Worm (Caenorhabditis elegans) whole organism, L4 larva: Measurements from ENCODE around the gene sre-37.
A peak's percentile ranks its signal among the peaks of the same experiment; 100 is the strongest.

ENCODE experiments used
- D1046.2 ChIP-seq: fragments of 200-800 bp; sonication (Bioruptor generic); IDR thresholded peaks from 2 replicates; pipeline ENCODE4 v1.3.6; 2022; ENCODE audit warnings: missing genetic modification characterization, missing compliant biosample characterization
- F26F4.8 ChIP-seq: fragments of 200-800 bp; sonication (Bioruptor generic); conservative IDR thresholded peaks from 2 replicates; pipeline ENCODE4 v1.3.6; 2022; ENCODE audit warnings: missing genetic modification characterization, missing compliant biosample characterization
- F37D6.2 ChIP-seq: sonication (generic microtip); optimal IDR thresholded peaks from 2 replicates; lab custom pipeline; 2016; ENCODE audit warnings: mild to moderate bottlenecking, missing genetic modification characterization, missing compliant biosample characterization
- F44E2.7 ChIP-seq: fragments of 200-800 bp; sonication (Bioruptor generic); IDR thresholded peaks from 2 replicates; pipeline ENCODE4 v2.1.2; 2022; ENCODE audit warnings: missing genetic modification characterization, missing compliant biosample characterization
- Y105C5A.15 ChIP-seq: fragments of 200-800 bp; sonication (Bioruptor generic); IDR thresholded peaks from 2 replicates; pipeline ENCODE4 v1.3.6; 2022; ENCODE audit warnings: missing genetic modification characterization, missing compliant biosample characterization
- Y48G9A.11 ChIP-seq: fragments of 200-800 bp; sonication (Bioruptor generic); IDR thresholded peaks from 2 replicates; pipeline ENCODE4 v1.3.6; 2022; ENCODE audit warnings: missing genetic modification reagents, missing genetic modification characterization, missing compliant biosample characterization
- Y5F2A.4 ChIP-seq: fragments of 200-800 bp; sonication (Bioruptor generic); optimal IDR thresholded peaks from 2 replicates; lab custom pipeline; 2018; ENCODE audit warnings: mild to moderate bottlenecking, missing genetic modification characterization, missing compliant biosample characterization
- aha-1 ChIP-seq: fragments of 150-350 bp; peaks from one replicate; lab custom pipeline; 2014; ENCODE audit warnings: missing biosample characterization, missing genetic modification characterization
- arid-1 ChIP-seq: fragments of 200-800 bp; sonication (Bioruptor generic); conservative IDR thresholded peaks from 2 replicates; pipeline ENCODE4 v1.3.6; 2022; ENCODE audit warnings: missing genetic modification reagents, missing genetic modification characterization, missing compliant biosample characterization
- ceh-28 ChIP-seq: fragments of 150-350 bp; optimal IDR thresholded peaks from 2 replicates; lab custom pipeline; 2014; ENCODE audit warnings: missing biosample characterization, missing genetic modification reagents, missing genetic modification characterization
- ceh-32 ChIP-seq: sonication (generic microtip); optimal IDR thresholded peaks from 2 replicates; lab custom pipeline; 2016; ENCODE audit warnings: mild to moderate bottlenecking, missing genetic modification characterization, missing compliant biosample characterization; ENCODE audit not compliant: poor library complexity
- ceh-44 ChIP-seq: fragments of 200-800 bp; sonication (Bioruptor generic); IDR thresholded peaks from 2 replicates; pipeline ENCODE4 v1.3.6; 2022; ENCODE audit warnings: missing genetic modification reagents, missing genetic modification characterization, missing compliant biosample characterization
- ceh-82 ChIP-seq: sonication (generic microtip); optimal IDR thresholded peaks from 2 replicates; lab custom pipeline; 2017; ENCODE audit warnings: missing biosample characterization, missing genetic modification characterization
- ctbp-1 ChIP-seq: fragments of 200-800 bp; sonication (Bioruptor generic); IDR thresholded peaks from 2 replicates; pipeline ENCODE4 v1.3.6; 2022; ENCODE audit warnings: missing genetic modification reagents, missing genetic modification characterization, missing compliant biosample characterization
- daf-19 ChIP-seq: fragments of 200-800 bp; sonication (Bioruptor generic); conservative IDR thresholded peaks from 2 replicates; pipeline ENCODE4 v1.3.6; 2022; ENCODE audit warnings: missing genetic modification characterization, missing compliant biosample characterization
- dmd-8 ChIP-seq: fragments of 200-800 bp; sonication (Bioruptor generic); IDR thresholded peaks from 2 replicates; pipeline ENCODE4 v1.3.6; 2022; ENCODE audit warnings: missing genetic modification characterization, missing compliant biosample characterization
- duxl-1 ChIP-seq: sonication (generic microtip); optimal IDR thresholded peaks from 2 replicates; lab custom pipeline; 2016; ENCODE audit warnings: mild to moderate bottlenecking, missing genetic modification characterization, moderate library complexity, missing compliant biosample characterization; ENCODE audit not compliant: poor library complexity
- dve-1 ChIP-seq: sonication (generic microtip); optimal IDR thresholded peaks from 2 replicates; lab custom pipeline; 2017; ENCODE audit warnings: antibody characterized with exemption, mild to moderate bottlenecking, missing genetic modification characterization, missing compliant biosample characterization; ENCODE audit not compliant: insufficient read depth
- hlh-30 ChIP-seq: sonication (generic microtip); optimal IDR thresholded peaks from 2 replicates; lab custom pipeline; 2017; ENCODE audit warnings: antibody characterized with exemption, mild to moderate bottlenecking, missing genetic modification characterization, missing compliant biosample characterization; ENCODE audit not compliant: insufficient read depth
- jun-1 ChIP-seq: fragments of 150-350 bp; optimal IDR thresholded peaks from 2 replicates; lab custom pipeline; 2014; ENCODE audit warnings: missing biosample characterization, missing genetic modification reagents, missing genetic modification characterization
- lim-7 ChIP-seq: fragments of 200-800 bp; sonication (Bioruptor generic); IDR thresholded peaks from 2 replicates; pipeline ENCODE4 v1.3.6; 2022; ENCODE audit warnings: missing genetic modification characterization, missing compliant biosample characterization
- lin-1 ChIP-seq: fragments of 200-800 bp; sonication (Bioruptor generic); IDR thresholded peaks from 2 replicates; pipeline ENCODE4 v1.3.6; 2022; ENCODE audit warnings: missing genetic modification reagents, missing genetic modification characterization, missing compliant biosample characterization
- lin-13 ChIP-seq: fragments of 150-350 bp; optimal IDR thresholded peaks from 2 replicates; lab custom pipeline; 2014; ENCODE audit warnings: missing biosample characterization, missing genetic modification reagents, missing genetic modification characterization
- lir-3 ChIP-seq: sonication (generic microtip); optimal IDR thresholded peaks from 2 replicates; lab custom pipeline; 2016; ENCODE audit warnings: mild to moderate bottlenecking, missing genetic modification characterization, missing compliant biosample characterization
- lsy-2 ChIP-seq, 2 experiments: fragments of 150-350 bp in 1 of 2; sonication (generic microtip) in 1 of 2; optimal IDR thresholded peaks; 2 replicates each; lab custom pipeline; 2014 to 2017; ENCODE audit warnings: missing biosample characterization in 2 of 2, missing genetic modification characterization in 2 of 2
- madf-5 ChIP-seq, 2 experiments: fragments of 200-800 bp; sonication (Bioruptor generic); IDR thresholded peaks; 2 replicates each; pipeline ENCODE4 v1.3.6; 2022; ENCODE audit warnings: missing compliant biosample characterization in 2 of 2, missing genetic modification characterization in 2 of 2
- madf-9 ChIP-seq: fragments of 200-800 bp; sonication (Bioruptor generic); conservative IDR thresholded peaks from 2 replicates; pipeline ENCODE4 v1.3.6; 2022; ENCODE audit warnings: missing genetic modification reagents, missing genetic modification characterization, missing compliant biosample characterization
- mdt-29 ChIP-seq: fragments of 200-800 bp; sonication (Bioruptor generic); IDR thresholded peaks from 2 replicates; pipeline ENCODE4 v1.3.6; 2022; ENCODE audit warnings: missing genetic modification reagents, missing genetic modification characterization, missing compliant biosample characterization
- mep-1 ChIP-seq: fragments of 150-350 bp; sonication (generic microtip); optimal IDR thresholded peaks from 3 replicates; lab custom pipeline; 2014; ENCODE audit warnings: missing biosample characterization, missing genetic modification characterization
- mes-2 ChIP-seq: sonication (generic microtip); optimal IDR thresholded peaks from 2 replicates; lab custom pipeline; 2016; ENCODE audit warnings: missing genotype, mild to moderate bottlenecking, missing genetic modification characterization, missing compliant biosample characterization; ENCODE audit not compliant: poor library complexity, severe bottlenecking
- mxl-3 ChIP-seq: fragments of 200-800 bp; sonication (Bioruptor generic); optimal IDR thresholded peaks from 2 replicates; lab custom pipeline; 2018; ENCODE audit warnings: mild to moderate bottlenecking, missing genetic modification characterization, missing compliant biosample characterization
- nhr-10 ChIP-seq: fragments of 150-350 bp; optimal IDR thresholded peaks from 2 replicates; lab custom pipeline; 2014; ENCODE audit warnings: missing biosample characterization, missing genetic modification characterization
- nhr-102 ChIP-seq: sonication (generic microtip); optimal IDR thresholded peaks from 2 replicates; lab custom pipeline; 2016; ENCODE audit warnings: mild to moderate bottlenecking, missing genetic modification characterization, moderate library complexity, missing compliant biosample characterization
- nhr-11 ChIP-seq: fragments of 150-350 bp; optimal IDR thresholded peaks from 2 replicates; lab custom pipeline; 2014; ENCODE audit warnings: missing biosample characterization, missing genetic modification characterization
- nhr-237 ChIP-seq: sonication (generic microtip); optimal IDR thresholded peaks from 2 replicates; lab custom pipeline; 2017; ENCODE audit warnings: missing biosample characterization, missing genetic modification characterization
- nhr-28 ChIP-seq: fragments of 150-350 bp; optimal IDR thresholded peaks from 2 replicates; lab custom pipeline; 2014; ENCODE audit warnings: missing biosample characterization, missing genetic modification characterization
- nhr-48 ChIP-seq: sonication (generic microtip); optimal IDR thresholded peaks from 2 replicates; lab custom pipeline; 2016; ENCODE audit warnings: mild to moderate bottlenecking, missing genetic modification characterization, missing compliant biosample characterization
- nhr-76 ChIP-seq: fragments of 150-350 bp; optimal IDR thresholded peaks from 2 replicates; lab custom pipeline; 2014; ENCODE audit warnings: missing biosample characterization, missing genetic modification characterization
- pha-4 ChIP-seq, 2 experiments: fragments of 150-350 bp in 1 of 2; fragments of 200-800 bp in 1 of 2; sonication (Bioruptor generic) in 1 of 2; IDR thresholded peaks in 1 of 2; optimal IDR thresholded peaks in 1 of 2; 2 replicates each; pipeline versions ENCODE4 v1.3.6 to Lab custom; 2014 to 2022; ENCODE audit warnings: missing genetic modification characterization in 2 of 2, missing genetic modification reagents in 2 of 2, missing biosample characterization in 1 of 2, missing compliant biosample characterization in 1 of 2
- php-3 ChIP-seq: fragments of 200-800 bp; sonication (Bioruptor generic); IDR thresholded peaks from 2 replicates; pipeline ENCODE4 v1.3.6; 2022; ENCODE audit warnings: missing genetic modification reagents, missing genetic modification characterization, missing compliant biosample characterization
- pqm-1 ChIP-seq: sonication (generic microtip); optimal IDR thresholded peaks from 2 replicates; lab custom pipeline; 2017; ENCODE audit warnings: missing biosample characterization, missing genetic modification characterization
- rbr-2 ChIP-seq: sonication (generic microtip); optimal IDR thresholded peaks from 2 replicates; lab custom pipeline; 2016; ENCODE audit warnings: missing genotype, missing genetic modification characterization, missing compliant biosample characterization
- sdz-12 ChIP-seq: fragments of 200-800 bp; sonication (Bioruptor generic); optimal IDR thresholded peaks from 2 replicates; lab custom pipeline; 2018; ENCODE audit warnings: mild to moderate bottlenecking, missing genetic modification characterization, missing compliant biosample characterization
- snpc-1.2 ChIP-seq: fragments of 200-800 bp; sonication (Bioruptor generic); IDR thresholded peaks from 2 replicates; pipeline ENCODE4 v1.3.6; 2022; ENCODE audit warnings: missing genetic modification reagents, missing genetic modification characterization, missing compliant biosample characterization
- snpc-4 ChIP-seq: fragments of 150-350 bp; optimal IDR thresholded peaks from 2 replicates; lab custom pipeline; 2014; ENCODE audit warnings: missing biosample characterization, missing genetic modification characterization
- zag-1 ChIP-seq: fragments of 150-350 bp; optimal IDR thresholded peaks from 2 replicates; lab custom pipeline; 2014; ENCODE audit warnings: missing biosample characterization, missing genetic modification characterization
- zfp-2 ChIP-seq: sonication (generic microtip); optimal IDR thresholded peaks from 2 replicates; lab custom pipeline; 2016; ENCODE audit warnings: mild to moderate bottlenecking, missing genetic modification characterization, missing compliant biosample characterization
- zfp-3 ChIP-seq: fragments of 200-800 bp; sonication (Bioruptor generic); conservative IDR thresholded peaks from 2 replicates; pipeline ENCODE4 v1.3.6; 2022; ENCODE audit warnings: missing genetic modification reagents, missing genetic modification characterization, missing compliant biosample characterization
- zip-11 ChIP-seq: fragments of 200-800 bp; sonication (Bioruptor generic); IDR thresholded peaks from 2 replicates; pipeline ENCODE4 v1.3.6; 2022; ENCODE audit warnings: missing genetic modification characterization, missing compliant biosample characterization
- ztf-11 ChIP-seq: fragments of 150-350 bp; optimal IDR thresholded peaks from 2 replicates; lab custom pipeline; 2014; ENCODE audit warnings: missing biosample characterization, missing genetic modification characterization

Gene sre-37

DNA sequence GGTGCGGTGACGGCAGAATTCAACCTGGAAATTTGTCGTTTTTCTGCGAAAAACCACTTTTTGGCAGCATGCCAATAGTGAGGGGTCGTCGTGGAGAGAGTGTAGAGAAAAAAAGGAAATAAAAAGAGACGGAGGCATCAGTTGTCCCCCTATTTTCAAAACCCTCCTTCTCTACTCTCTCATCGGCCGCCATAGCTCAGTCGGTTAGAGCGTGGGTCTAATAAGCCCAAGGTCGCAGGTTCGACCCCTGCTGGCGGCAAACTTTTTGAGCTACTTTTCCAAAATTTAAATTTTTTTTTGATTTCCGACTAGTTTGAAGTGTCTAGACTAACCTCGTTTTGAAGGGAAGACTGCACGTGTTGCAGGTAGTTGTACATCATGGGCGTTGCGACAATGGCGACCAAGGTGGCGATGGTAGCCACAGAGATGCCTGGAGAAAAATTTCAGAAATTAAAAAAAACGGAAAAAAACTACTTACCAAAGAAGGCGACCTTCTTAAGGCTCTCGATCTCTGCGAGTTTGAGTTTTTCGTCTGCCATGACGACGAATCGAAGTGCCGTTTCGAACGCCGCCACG, 29.0 kb downstream of the sre-37 start, which contains the start of gene col-85 (continued):
- TF ChIP-seq mxl-3 (GFP tag; lab: Kevin White, UChicago): peak; percentile 42
- no peak for TF ChIP-seq nhr-76 (tag; lab: Kevin White, UChicago)
- peak; percentile 80; the same call in 1 of the 2 replicates for TF ChIP-seq F44E2.7 (GFP tag; lab: Robert Waterston, UW)
- TF ChIP-seq mdt-29 (GFP tag; lab: Robert Waterston, UW): peak; percentile 79
- peak; percentile 82 for TF ChIP-seq duxl-1 (tag; lab: Kevin White, UChicago)
- peak; percentile 48 for TF ChIP-seq zfp-2 (tag; lab: Kevin White, UChicago)
- TF ChIP-seq nhr-48 (tag; lab: Kevin White, UChicago): peak; percentile 67
- TF ChIP-seq php-3 (GFP tag; lab: Robert Waterston, UW): peak; percentile 84
- TF ChIP-seq snpc-1.2 (GFP tag; lab: Robert Waterston, UW): peak; percentile 88
- TF ChIP-seq lsy-2 (tag; optimal IDR thresholded peaks at IDR 0.05; lab: Kevin White, UChicago): no peak
- TF ChIP-seq daf-19 (GFP tag; lab: Robert Waterston, UW): no peak
- TF ChIP-seq Y5F2A.4 (GFP tag; lab: Kevin White, UChicago): peak; percentile 79
- TF ChIP-seq nhr-102: peak; percentile 75
- TF ChIP-seq ceh-44: peak; percentile 92
- TF ChIP-seq ctbp-1 (GFP tag; lab: Robert Waterston, UW): peak; percentile 91
- TF ChIP-seq arid-1 (GFP tag; lab: Robert Waterston, UW): peak; percentile 91
- peak; percentile 92 for TF ChIP-seq F26F4.8 (GFP tag; lab: Robert Waterston, UW)
- 0 out of 2 replicates have a peak, but pooled peaks have one; percentile 53 for TF ChIP-seq zip-11 (GFP tag; lab: Robert Waterston, UW)
- peak; percentile 74 for TF ChIP-seq lin-13 (GFP tag; lab: Kevin White, UChicago)
- TF ChIP-seq dmd-8: peak; percentile 95
- no peak for TF ChIP-seq zag-1 (tag; lab: Kevin White, UChicago)
- TF ChIP-seq madf-5 (GFP tag; IDR thresholded peaks at IDR 0.05; lab: Robert Waterston, UW): peak; percentile 89 to 90; a peak in 3 of 4 replicates
- peak; percentile 62 for TF ChIP-seq lir-3 (tag; lab: Kevin White, UChicago)
- peak; percentile 95 for TF ChIP-seq pha-4 (GFP tag; IDR thresholded peaks at IDR 0.05; lab: Robert Waterston, UW)
- TF ChIP-seq pha-4 (tag; optimal IDR thresholded peaks at IDR 0.05; lab: Kevin White, UChicago): no peak
- TF ChIP-seq nhr-10 (tag; lab: Kevin White, UChicago): no peak
- TF ChIP-seq nhr-28 (tag; lab: Kevin White, UChicago): peak; percentile 48
- TF ChIP-seq snpc-4 (tag; lab: Kevin White, UChicago): peak; percentile 71
- peak; percentile 87 for TF ChIP-seq madf-9 (GFP tag; lab: Robert Waterston, UW)
- no peak for TF ChIP-seq nhr-237 (tag; lab: Kevin White, UChicago)
- no peak for TF ChIP-seq ztf-11 (tag; lab: Kevin White, UChicago)
- no peak for TF ChIP-seq dve-1
- TF ChIP-seq D1046.2 (GFP tag; lab: Robert Waterston, UW): peak; percentile 91
- no peak for TF ChIP-seq pqm-1
- TF ChIP-seq Y48G9A.11 (GFP tag; lab: Robert Waterston, UW): peak; percentile 87
- no peak for TF ChIP-seq ceh-28 (tag; lab: Kevin White, UChicago)
- peak; percentile 87 for TF ChIP-seq rbr-2 (tag; lab: Kevin White, UChicago)
- TF ChIP-seq ceh-82 (tag; lab: Kevin White, UChicago): no peak
- TF ChIP-seq jun-1 (tag; lab: Kevin White, UChicago): no peak
- peak; percentile 73 for TF ChIP-seq zfp-3 (GFP tag; lab: Robert Waterston, UW)
- no peak for TF ChIP-seq sdz-12 (GFP tag; lab: Kevin White, UChicago)
- TF ChIP-seq F37D6.2 (tag; lab: Kevin White, UChicago): peak; percentile 53
- peak; percentile 83 for TF ChIP-seq mes-2 (tag; lab: Kevin White, UChicago)
- peak; percentile 94 for TF ChIP-seq aha-1
- peak; percentile 2 for TF ChIP-seq ceh-32 (tag; lab: Kevin White, UChicago)
- TF ChIP-seq mep-1 (tag; lab: Kevin White, UChicago): no peak
- peak; percentile 98 for TF ChIP-seq lim-7 (GFP tag; lab: Robert Waterston, UW)
- TF ChIP-seq Y105C5A.15 (GFP tag; lab: Robert Waterston, UW): peak; percentile 90; the same call in 1 of the 2 replicates
- TF ChIP-seq nhr-11 (tag; lab: Kevin White, UChicago): peak; percentile 56
- peak; percentile 89 for TF ChIP-seq lin-1 (GFP tag; lab: Robert Waterston, UW)
- peak; percentile 65 for TF ChIP-seq hlh-30 (tag; lab: Kevin White, UChicago)
